Worm (Caenorhabditis elegans): ENCODE results near the gene elt-3.
A peak's percentile ranks its signal among the peaks of the same experiment; 100 is the strongest.

The elt-3 gene

ce11 chrX:13974448-13975071, 39.9 kb downstream of the elt-3 start (continued):
- TF ChIP-seq nhr-42 (GFP tag; IDR thresholded peaks at IDR 0.05) (no peak), tag-97 (GFP tag; IDR thresholded peaks at IDR 0.05) (no peak), nhr-10 (tag; optimal IDR thresholded peaks at IDR 0.05) (no peak), F10B5.3 (tag; optimal IDR thresholded peaks at IDR 0.05) (no peak), Y75B8A.6 (GFP tag; IDR thresholded peaks at IDR 0.05) (no peak), T20F7.1 (GFP tag; optimal IDR thresholded peaks at IDR 0.05) (no peak), nhr-48 (tag; optimal IDR thresholded peaks at IDR 0.05) (peak; percentile 85), tra-1 (GFP tag; IDR thresholded peaks at IDR 0.05) (peak; percentile 33; the same call in 1 of the 2 replicates), arid-1 (GFP tag; conservative IDR thresholded peaks at IDR 0.05) (no peak), F26F4.8 (GFP tag; conservative IDR thresholded peaks at IDR 0.05) (no peak), ztf-11 (tag; optimal IDR thresholded peaks at IDR 0.05) (no peak), ZK546.5 (tag; optimal IDR thresholded peaks at IDR 0.05) (no peak), nhr-77 (tag; optimal IDR thresholded peaks at IDR 0.05) (peak; percentile 55), lsy-2 (tag; optimal IDR thresholded peaks at IDR 0.05) (peak in 1 of 2 experiments; percentile 15), nhr-28 (tag; optimal IDR thresholded peaks at IDR 0.05) (peak; percentile 99), unc-62 (GFP tag; optimal IDR thresholded peaks at IDR 0.05 in 1 of 2) (peak in 1 of 2 experiments; percentile 95), unc-62 (tag; optimal IDR thresholded peaks at IDR 0.05) (no peak), ZK337.2 (GFP tag; IDR thresholded peaks at IDR 0.05) (no peak), jun-1 (tag; optimal IDR thresholded peaks at IDR 0.05) (no peak), pqm-1 (tag; optimal IDR thresholded peaks at IDR 0.05) (no peak), F44E2.7 (GFP tag; IDR thresholded peaks at IDR 0.05) (no peak), daf-19 (GFP tag; conservative IDR thresholded peaks at IDR 0.05) (no peak), dmd-9 (GFP tag; IDR thresholded peaks at IDR 0.05) (no peak), skn-1 (tag; optimal IDR thresholded peaks at IDR 0.05) (no peak), ztf-7 (tag; optimal IDR thresholded peaks at IDR 0.05) (peak; percentile 19), egl-27 (tag; optimal IDR thresholded peaks at IDR 0.05) (no peak), aly-2 (tag; optimal IDR thresholded peaks at IDR 0.05) (no peak), lin-15B (tag; optimal IDR thresholded peaks at IDR 0.05) (no peak), F37D6.2 (tag; optimal IDR thresholded peaks at IDR 0.05) (no peak), dve-1 (tag; optimal IDR thresholded peaks at IDR 0.05; ENCODE audit: insufficient read depth) (peak; percentile 41), F49E8.2 (tag; optimal IDR thresholded peaks at IDR 0.05; ENCODE audit: borderline replicate concordance) (no peak), lim-7 (GFP tag; IDR thresholded peaks at IDR 0.05) (no peak), R02D3.7 (tag; optimal IDR thresholded peaks at IDR 0.05) (no peak), mxl-3 (GFP tag; optimal IDR thresholded peaks at IDR 0.05) (peak; percentile 32), hlh-11 (tag; optimal IDR thresholded peaks at IDR 0.05) (peak; percentile 68), ceh-32 (tag; optimal IDR thresholded peaks at IDR 0.05; ENCODE audit: poor library complexity) (no peak), spr-1 (tag; optimal IDR thresholded peaks at IDR 0.05) (no peak), nhr-76 (tag; optimal IDR thresholded peaks at IDR 0.05) (no peak), duxl-1 (tag; optimal IDR thresholded peaks at IDR 0.05; ENCODE audit: poor library complexity) (no peak), snpc-1.2 (GFP tag; IDR thresholded peaks at IDR 0.05) (no peak), Y5F2A.4 (GFP tag; optimal IDR thresholded peaks at IDR 0.05) (no peak), dpl-1 (GFP tag; optimal IDR thresholded peaks at IDR 0.05) (no peak), lin-38 (GFP tag; IDR thresholded peaks at IDR 0.05) (no peak), fkh-10 (GFP tag; optimal IDR thresholded peaks at IDR 0.05) (no peak), set-16 (GFP tag; IDR thresholded peaks at IDR 0.05) (no peak), snpc-4 (tag; optimal IDR thresholded peaks at IDR 0.05) (no peak), Y48G9A.11 (GFP tag; IDR thresholded peaks at IDR 0.05) (no peak), zfp-3 (GFP tag; conservative IDR thresholded peaks at IDR 0.05) (no peak), zfp-2 (tag; optimal IDR thresholded peaks at IDR 0.05) (no peak), nhr-25 (tag; optimal IDR thresholded peaks at IDR 0.05; ENCODE audit: borderline replicate concordance, insufficient read depth) (peak; percentile 19), nhr-6 (tag; optimal IDR thresholded peaks at IDR 0.05) (no peak), daf-12 (tag; optimal IDR thresholded peaks at IDR 0.05) (no peak)

Data from whole organism, L4 larva.